Fruit fly (Drosophila melanogaster) whole organism, embryonic: Measurements from ENCODE around the gene CG10803.

Experiments
- B-H2 ChIP-seq: fragments of 200-800 bp; sonication (Bioruptor generic); optimal IDR thresholded peaks from 2 replicates; lab custom pipeline; 2018; ENCODE audit warnings: missing biosample characterization, mild to moderate bottlenecking, missing genetic modification characterization
- Blimp-1 ChIP-seq: fragments of 200-800 bp; sonication (Bioruptor generic); optimal IDR thresholded peaks from 3 replicates; lab custom pipeline; 2018; ENCODE audit warnings: missing biosample characterization, missing genetic modification characterization, mild to moderate bottlenecking, moderate library complexity, missing genetic modification reagents
- CG12942 ChIP-seq: fragments of 200-800 bp; sonication (Bioruptor generic); optimal IDR thresholded peaks from 3 replicates; lab custom pipeline; 2016; ENCODE audit warnings: missing biosample characterization, missing genetic modification characterization
- CG13775 ChIP-seq: fragments of 200-800 bp; sonication (Bioruptor generic); optimal IDR thresholded peaks from 3 replicates; lab custom pipeline; 2017; ENCODE audit warnings: missing biosample characterization, mild to moderate bottlenecking, missing genetic modification characterization
- CG14014 ChIP-seq: fragments of 200-800 bp; sonication (Bioruptor generic); IDR thresholded peaks from 2 replicates; pipeline ENCODE4 v1.3.6; 2022; ENCODE audit warnings: missing biosample characterization, missing genetic modification characterization
- CG15011 ChIP-seq: fragments of 200-800 bp; sonication (Bioruptor generic); optimal IDR thresholded peaks from 3 replicates; lab custom pipeline; 2018; ENCODE audit warnings: missing biosample characterization, mild to moderate bottlenecking, missing genetic modification characterization
- CG15269 ChIP-seq: fragments of 200-800 bp; sonication (Bioruptor generic); optimal IDR thresholded peaks from 2 replicates; lab custom pipeline; 2018; ENCODE audit warnings: missing biosample characterization, mild to moderate bottlenecking, missing genetic modification characterization, moderate library complexity
- CG1529 ChIP-seq: fragments of 200-800 bp; sonication (Bioruptor generic); optimal IDR thresholded peaks from 3 replicates; lab custom pipeline; 2018; ENCODE audit warnings: missing biosample characterization, missing genetic modification characterization
- CG17359 ChIP-seq: fragments of 200-800 bp; sonication (Bioruptor generic); optimal IDR thresholded peaks from 3 replicates; lab custom pipeline; 2018; ENCODE audit warnings: missing biosample characterization, mild to moderate bottlenecking, missing genetic modification characterization, moderate library complexity
- CG18619 ChIP-seq: fragments of 200-800 bp; sonication (Bioruptor generic); optimal IDR thresholded peaks from 3 replicates; lab custom pipeline; 2017; ENCODE audit warnings: missing biosample characterization, mild to moderate bottlenecking, missing genetic modification characterization
- CG2678 ChIP-seq: fragments of 200-800 bp; sonication (Bioruptor generic); optimal IDR thresholded peaks from 3 replicates; lab custom pipeline; 2019; ENCODE audit warnings: missing biosample characterization, mild to moderate bottlenecking, missing genetic modification characterization, moderate library complexity
- CG2889 ChIP-seq: fragments of 200-800 bp; sonication (Bioruptor generic); IDR thresholded peaks from 3 replicates; pipeline ENCODE4 v1.3.6; 2022; ENCODE audit warnings: missing biosample characterization, missing genetic modification characterization
- CG32767 ChIP-seq: fragments of 200-800 bp; sonication (Bioruptor generic); IDR thresholded peaks from 2 replicates; pipeline ENCODE4 v1.3.6; 2022; ENCODE audit warnings: missing biosample characterization, missing genetic modification characterization
- CG33213 ChIP-seq: fragments of 200-800 bp; sonication (Bioruptor generic); optimal IDR thresholded peaks from 3 replicates; lab custom pipeline; 2016; ENCODE audit warnings: missing biosample characterization, missing genetic modification characterization
- CG4282 ChIP-seq: fragments of 200-800 bp; sonication (Bioruptor generic); optimal IDR thresholded peaks from 2 replicates; lab custom pipeline; 2016; ENCODE audit warnings: missing biosample characterization, missing genetic modification characterization
- CG7357 ChIP-seq: fragments of 200-800 bp; sonication (Bioruptor generic); IDR thresholded peaks from 3 replicates; pipeline ENCODE4 v1.3.6; 2022; ENCODE audit warnings: missing biosample characterization, missing genetic modification characterization
- CG7839 ChIP-seq: fragments of 200-800 bp; sonication (Bioruptor generic); optimal IDR thresholded peaks from 3 replicates; lab custom pipeline; 2018; ENCODE audit warnings: missing biosample characterization, mild to moderate bottlenecking, missing genetic modification characterization, moderate library complexity
- CG8290 ChIP-seq, 3 experiments: fragments of 200-800 bp; sonication (Bioruptor generic); optimal IDR thresholded peaks; 2 replicates each; lab custom pipeline; 2016 to 2019; ENCODE audit warnings: missing biosample characterization in 3 of 3, missing genetic modification characterization in 3 of 3, mild to moderate bottlenecking in 2 of 3, moderate library complexity in 1 of 3
- CG8359 ChIP-seq: fragments of 200-800 bp; sonication (Bioruptor generic); optimal IDR thresholded peaks from 2 replicates; lab custom pipeline; 2017; ENCODE audit warnings: missing biosample characterization, mild to moderate bottlenecking, missing genetic modification characterization, borderline replicate concordance
- CG9727 ChIP-seq: fragments of 200-800 bp; sonication (Bioruptor generic); optimal IDR thresholded peaks from 3 replicates; lab custom pipeline; 2017; ENCODE audit warnings: missing biosample characterization, mild to moderate bottlenecking, missing genetic modification characterization
- CG9932 ChIP-seq: fragments of 200-800 bp; sonication (Bioruptor generic); IDR thresholded peaks from 2 replicates; pipeline ENCODE4 v1.3.6; 2022; ENCODE audit warnings: missing biosample characterization, missing genetic modification characterization
- Camta ChIP-seq: fragments of 200-800 bp; sonication (Bioruptor generic); optimal IDR thresholded peaks from 2 replicates; lab custom pipeline; 2016; ENCODE audit warnings: missing biosample characterization, missing genetic modification characterization
- Chrac-16 ChIP-seq: fragments of 200-800 bp; sonication (Bioruptor generic); optimal IDR thresholded peaks from 3 replicates; lab custom pipeline; 2016; ENCODE audit warnings: missing biosample characterization, missing genetic modification characterization
- CrebB ChIP-seq: fragments of 200-800 bp; sonication (Bioruptor generic); optimal IDR thresholded peaks from 3 replicates; lab custom pipeline; 2018; ENCODE audit warnings: missing biosample characterization, mild to moderate bottlenecking, missing genetic modification characterization
- Dp ChIP-seq: fragments of 200-800 bp; sonication (Bioruptor generic); optimal IDR thresholded peaks from 2 replicates; lab custom pipeline; 2018; ENCODE audit warnings: missing biosample characterization, mild to moderate bottlenecking, missing genetic modification characterization, moderate library complexity
- Drgx ChIP-seq: fragments of 200-800 bp; sonication (Bioruptor generic); IDR thresholded peaks from 2 replicates; pipeline ENCODE4 v1.3.6; 2022; ENCODE audit warnings: missing biosample characterization, missing genetic modification characterization
- Hsf ChIP-seq: fragments of 200-800 bp; sonication (Bioruptor generic); optimal IDR thresholded peaks from 3 replicates; lab custom pipeline; 2016; ENCODE audit warnings: missing biosample characterization, missing genetic modification characterization
- Max ChIP-seq: fragments of 200-800 bp; sonication (Bioruptor generic); optimal IDR thresholded peaks from 2 replicates; lab custom pipeline; 2016; ENCODE audit warnings: missing biosample characterization, mild to moderate bottlenecking, missing genetic modification characterization
- Ptx1 ChIP-seq: fragments of 200-800 bp; sonication (Bioruptor generic); IDR thresholded peaks from 2 replicates; pipeline ENCODE4 v1.3.6; 2022; ENCODE audit warnings: missing biosample characterization, missing genetic modification characterization
- Sry-β ChIP-seq: fragments of 200-800 bp; sonication (Bioruptor generic); optimal IDR thresholded peaks from 2 replicates; lab custom pipeline; 2018; ENCODE audit warnings: missing biosample characterization, mild to moderate bottlenecking, missing genetic modification characterization, moderate library complexity
- Ssrp ChIP-seq: fragments of 200-800 bp; sonication (Bioruptor generic); optimal IDR thresholded peaks from 2 replicates; lab custom pipeline; 2018; ENCODE audit warnings: missing biosample characterization, mild to moderate bottlenecking, missing genetic modification characterization, moderate library complexity
- Taf1 ChIP-seq: fragments of 200-800 bp; sonication (Bioruptor generic); IDR thresholded peaks from 2 replicates; pipeline ENCODE4 v1.3.6; 2022; ENCODE audit warnings: missing biosample characterization, missing genetic modification characterization
- bbx ChIP-seq: fragments of 200-800 bp; sonication (Bioruptor generic); IDR thresholded peaks from 2 replicates; pipeline ENCODE4 v1.3.6; 2022; ENCODE audit warnings: missing biosample characterization, missing genetic modification characterization; ENCODE audit not compliant: partially characterized antibody
- cas ChIP-seq: fragments of 200-800 bp; sonication (Bioruptor generic); IDR thresholded peaks from 2 replicates; pipeline ENCODE4 v1.3.6; 2022; ENCODE audit warnings: missing biosample characterization, missing genetic modification characterization
- chm ChIP-seq: fragments of 200-800 bp; sonication (Bioruptor generic); IDR thresholded peaks from 2 replicates; pipeline ENCODE4 v1.3.6; 2022; ENCODE audit warnings: missing biosample characterization, missing genetic modification characterization
- croc ChIP-seq: fragments of 200-800 bp; sonication (Bioruptor generic); conservative IDR thresholded peaks from 3 replicates; pipeline ENCODE4 v1.3.6; 2022; ENCODE audit warnings: missing biosample characterization, missing genetic modification characterization
- dpn ChIP-seq, 2 experiments: fragments of 200-800 bp; sonication (Bioruptor generic); optimal IDR thresholded peaks; 3 replicates each; lab custom pipeline; 2016; ENCODE audit warnings: missing biosample characterization in 2 of 2, missing genetic modification characterization in 2 of 2
- fd102C ChIP-seq: fragments of 200-800 bp; sonication (Bioruptor generic); optimal IDR thresholded peaks from 2 replicates; lab custom pipeline; 2018; ENCODE audit warnings: missing biosample characterization, mild to moderate bottlenecking, missing genetic modification characterization, moderate library complexity
- ham ChIP-seq: fragments of 200-800 bp; sonication (Bioruptor generic); IDR thresholded peaks from 2 replicates; pipeline ENCODE4 v1.3.6; 2022; ENCODE audit warnings: missing biosample characterization, missing genetic modification characterization
- hkb ChIP-seq, 2 experiments: fragments of 200-800 bp in 1 of 2; fragments of >200 bp in 1 of 2; sonication (Bioruptor generic) in 1 of 2; IDR thresholded peaks in 1 of 2; optimal IDR thresholded peaks in 1 of 2; 2 replicates each; pipeline versions ENCODE4 v1.3.6 to Lab custom; 2017 to 2022; ENCODE audit warnings: missing biosample characterization in 1 of 2, missing genetic modification characterization in 1 of 2
- inv ChIP-seq: fragments of 200-800 bp; sonication (Bioruptor generic); IDR thresholded peaks from 2 replicates; pipeline ENCODE4 v1.3.6; 2022; ENCODE audit warnings: missing biosample characterization, missing genetic modification characterization; ENCODE audit not compliant: partially characterized antibody
- oc ChIP-seq: fragments of 200-800 bp; sonication (Bioruptor generic); optimal IDR thresholded peaks from 2 replicates; lab custom pipeline; 2018; ENCODE audit warnings: missing biosample characterization, mild to moderate bottlenecking, missing genetic modification characterization, moderate library complexity
- prd ChIP-seq, 3 experiments: fragments of >200 bp in 2 of 3; fragments of 200-800 bp in 1 of 3; sonication (Bioruptor generic) in 1 of 3; optimal IDR thresholded peaks in 2 of 3; IDR thresholded peaks in 1 of 3; 2 replicates in 2 of 3; 3 replicates in 1 of 3; pipeline versions ENCODE4 v1.3.6 to Lab custom; 2017 to 2022; ENCODE audit warnings: missing biosample characterization in 1 of 3, missing genetic modification characterization in 1 of 3
- repo ChIP-seq: fragments of 200-800 bp; sonication (Bioruptor generic); optimal IDR thresholded peaks from 2 replicates; lab custom pipeline; 2016; ENCODE audit warnings: missing biosample characterization, missing genetic modification characterization
- row ChIP-seq: fragments of 200-800 bp; sonication (Bioruptor generic); IDR thresholded peaks from 3 replicates; pipeline ENCODE4 v1.3.6; 2022; ENCODE audit warnings: missing biosample characterization, missing genetic modification characterization
- so ChIP-seq: fragments of 200-800 bp; sonication (Bioruptor generic); IDR thresholded peaks from 3 replicates; pipeline ENCODE4 v1.3.6; 2022; ENCODE audit warnings: missing biosample characterization, missing genetic modification characterization
- trem ChIP-seq: fragments of 200-800 bp; optimal IDR thresholded peaks from 3 replicates; lab custom pipeline; 2019; ENCODE audit warnings: missing biosample characterization, mild to moderate bottlenecking, missing genetic modification characterization, moderate library complexity
- zf30C ChIP-seq: fragments of 200-800 bp; sonication (Bioruptor generic); optimal IDR thresholded peaks from 3 replicates; lab custom pipeline; 2018; ENCODE audit warnings: missing biosample characterization, mild to moderate bottlenecking, missing genetic modification characterization
- zfh2 ChIP-seq: fragments of 200-800 bp; sonication (Bioruptor generic); optimal IDR thresholded peaks from 2 replicates; lab custom pipeline; 2016; ENCODE audit warnings: missing biosample characterization, missing genetic modification characterization

CG10803 gene

DNA sequence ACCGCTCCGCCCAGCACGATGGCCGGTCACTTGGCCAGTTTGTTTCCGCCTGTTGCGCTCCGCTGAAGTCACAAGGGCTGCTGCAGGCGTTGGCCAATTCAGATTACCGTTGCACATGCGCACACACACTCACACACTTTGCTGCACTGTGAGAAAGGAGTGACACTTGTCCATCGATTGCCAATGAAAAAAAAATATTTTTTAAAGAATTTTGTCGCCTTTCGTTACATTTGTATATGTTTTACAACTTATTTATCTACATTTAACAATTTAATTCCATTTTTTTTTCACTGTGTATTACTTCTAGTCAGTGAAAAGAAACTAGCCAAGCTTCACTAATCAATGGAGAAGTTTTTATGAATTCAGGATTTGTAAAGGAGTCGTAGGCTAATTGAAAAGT lies 9.4 kb upstream of the CG10803 start (continued):
- peak; percentile 49; the same call in 2 of the 3 replicates for TF ChIP-seq row (GFP tag; lab: Robert Waterston, UW)
- TF ChIP-seq CG17359 (tag; lab: Kevin White, UChicago) = peak; percentile 54
- TF ChIP-seq CG33213 (GFP tag; lab: Kevin White, UChicago) = no peak
- TF ChIP-seq chm (GFP tag; lab: Robert Waterston, UW) = no peak
- peak; percentile 50 for TF ChIP-seq CG9727 (GFP tag; lab: Kevin White, UChicago)
- no peak for TF ChIP-seq inv (GFP tag; lab: Robert Waterston, UW)
- no peak for TF ChIP-seq repo
- peak; percentile 44 for TF ChIP-seq Blimp-1 (GFP tag; lab: Kevin White, UChicago)
- 0 out of 3 replicates have a peak, but pooled peaks have one; percentile 16 for TF ChIP-seq so (GFP tag; lab: Robert Waterston, UW)
- TF ChIP-seq CG15011 (GFP tag; lab: Kevin White, UChicago) = no peak
- peak; percentile 51 for TF ChIP-seq CG2678 (tag; lab: Kevin White, UChicago)
- TF ChIP-seq CG7839 (tag; lab: Kevin White, UChicago) = peak; percentile 46
- TF ChIP-seq Sry-β (GFP tag; lab: Kevin White, UChicago) = no peak
- TF ChIP-seq dpn (GFP tag; optimal IDR thresholded peaks at IDR 0.05; lab: Kevin White, UChicago) = peak; percentile 22 to 24
- TF ChIP-seq oc (tag; lab: Kevin White, UChicago) = peak; percentile 12
- peak; percentile 28 for TF ChIP-seq Camta (GFP tag; lab: Kevin White, UChicago)
- peak; percentile 0 for TF ChIP-seq trem (tag; lab: Kevin White, UChicago)
- peak; percentile 3 for TF ChIP-seq Max
- TF ChIP-seq CG8359 (GFP tag; lab: Kevin White, UChicago) = peak; percentile 4
- no peak for TF ChIP-seq hkb (optimal IDR thresholded peaks at IDR 0.05; lab: Kevin White, UChicago)
- peak; percentile 62 for TF ChIP-seq hkb (GFP tag; IDR thresholded peaks at IDR 0.05; lab: Robert Waterston, UW)
- no peak for TF ChIP-seq CG7357
- peak; percentile 24 for TF ChIP-seq CG12942 (GFP tag; lab: Kevin White, UChicago)
- no peak for TF ChIP-seq zf30C
- peak; percentile 31 for TF ChIP-seq Chrac-16 (GFP tag; lab: Kevin White, UChicago)
- peak; percentile 82 for TF ChIP-seq Drgx
- 0 out of 2 replicates have a peak, but pooled peaks have one; percentile 26 for TF ChIP-seq CG14014 (GFP tag; lab: Robert Waterston, UW)
- TF ChIP-seq CG15269 (tag; lab: Kevin White, UChicago) = peak; percentile 39
- TF ChIP-seq croc (GFP tag; lab: Robert Waterston, UW) = no peak
- no peak for TF ChIP-seq Taf1 (GFP tag; lab: Robert Waterston, UW)
- no peak for TF ChIP-seq CG2889 (GFP tag; lab: Robert Waterston, UW)
- TF ChIP-seq prd (optimal IDR thresholded peaks at IDR 0.05; lab: Kevin White, UChicago) = no peak
- peak; percentile 81 for TF ChIP-seq prd (GFP tag; IDR thresholded peaks at IDR 0.05; lab: Robert Waterston, UW)
- TF ChIP-seq Dp (GFP tag; lab: Kevin White, UChicago) = no peak
- TF ChIP-seq CG9932 = peak; percentile 15; the same call in 1 of the 2 replicates
- peak; percentile 42 for TF ChIP-seq Ptx1
- no peak for TF ChIP-seq zfh2 (GFP tag; lab: Kevin White, UChicago)
- TF ChIP-seq ham = no peak
- TF ChIP-seq CG18619 (GFP tag; lab: Kevin White, UChicago) = no peak
- TF ChIP-seq Hsf = peak; percentile 21
- no peak for TF ChIP-seq fd102C (GFP tag; lab: Kevin White, UChicago)
- no peak for TF ChIP-seq CG4282 (GFP tag; lab: Kevin White, UChicago)
- TF ChIP-seq CG32767 (GFP tag; lab: Robert Waterston, UW) = no peak
- no peak for TF ChIP-seq cas (GFP tag; lab: Robert Waterston, UW)
- TF ChIP-seq CG13775 (GFP tag; lab: Kevin White, UChicago) = peak; percentile 21
- no peak for TF ChIP-seq CG8290 (GFP tag; optimal IDR thresholded peaks at IDR 0.05; lab: Kevin White, UChicago)
- TF ChIP-seq CG8290 (tag; optimal IDR thresholded peaks at IDR 0.05; lab: Kevin White, UChicago) = peak in 1 of 2 experiments; percentile 11
- TF ChIP-seq CG1529 (GFP tag; lab: Kevin White, UChicago) = no peak
- no peak for TF ChIP-seq B-H2 (GFP tag; lab: Kevin White, UChicago)
- no peak for TF ChIP-seq CrebB
- no peak for TF ChIP-seq bbx (GFP tag; lab: Robert Waterston, UW)
- TF ChIP-seq Ssrp = peak; percentile 52
